Fruit fly (Drosophila melanogaster) whole organism, adult: ENCODE results near the gene Bsg.

ENCODE experiments used
- CG11617 ChIP-seq: fragments of 200-800 bp; sonication (Bioruptor generic); optimal IDR thresholded peaks from 2 replicates; lab custom pipeline; 2017; ENCODE audit warnings: mild to moderate bottlenecking, missing biosample characterization, missing genetic modification reagents, missing genetic modification characterization
- CG12768 ChIP-seq: fragments of 200-800 bp; sonication (Bioruptor generic); optimal IDR thresholded peaks from 2 replicates; lab custom pipeline; 2017; ENCODE audit warnings: missing biosample characterization, missing genetic modification characterization, mild to moderate bottlenecking, moderate library complexity, missing genetic modification reagents
- CG14711 ChIP-seq: fragments of 200-800 bp; sonication (Bioruptor generic); optimal IDR thresholded peaks from 2 replicates; lab custom pipeline; 2018; ENCODE audit warnings: missing biosample characterization, mild to moderate bottlenecking, missing genetic modification characterization, moderate library complexity
- CG1620 ChIP-seq: fragments of 200-800 bp; sonication (Bioruptor generic); optimal IDR thresholded peaks from 2 replicates; lab custom pipeline; 2016; ENCODE audit warnings: missing biosample characterization, missing genetic modification characterization
- CG33017 ChIP-seq: fragments of 200-800 bp; sonication (Bioruptor generic); optimal IDR thresholded peaks from 2 replicates; lab custom pipeline; 2018; ENCODE audit warnings: missing biosample characterization, mild to moderate bottlenecking, missing genetic modification characterization, moderate library complexity
- CG5204 ChIP-seq: fragments of 200-800 bp; sonication (Bioruptor generic); optimal IDR thresholded peaks from 2 replicates; lab custom pipeline; 2016; ENCODE audit warnings: missing biosample characterization, missing genetic modification characterization
- CG7045 ChIP-seq: fragments of 200-800 bp; sonication (Bioruptor generic); optimal IDR thresholded peaks from 2 replicates; lab custom pipeline; 2017; ENCODE audit warnings: missing biosample characterization, mild to moderate bottlenecking, missing genetic modification characterization
- CG7101 ChIP-seq: fragments of 200-800 bp; sonication (Bioruptor generic); optimal IDR thresholded peaks from 2 replicates; lab custom pipeline; 2018; ENCODE audit warnings: missing biosample characterization, mild to moderate bottlenecking, missing genetic modification characterization, moderate library complexity
- Clk ChIP-seq: fragments of 200-800 bp; sonication (Bioruptor generic); optimal IDR thresholded peaks from 2 replicates; lab custom pipeline; 2017; ENCODE audit warnings: missing biosample characterization, missing genetic modification characterization
- Crg-1 ChIP-seq: fragments of 200-800 bp; sonication (Bioruptor generic); optimal IDR thresholded peaks from 2 replicates; lab custom pipeline; 2016; ENCODE audit warnings: missing biosample characterization, missing genetic modification characterization
- Hr96 ChIP-seq: fragments of 200-800 bp; sonication (Bioruptor generic); optimal IDR thresholded peaks from 2 replicates; lab custom pipeline; 2016; ENCODE audit warnings: missing biosample characterization, missing genetic modification characterization
- Mnt ChIP-seq: fragments of 200-800 bp; sonication (Bioruptor generic); optimal IDR thresholded peaks from 2 replicates; lab custom pipeline; 2016; ENCODE audit warnings: missing biosample characterization, mild to moderate bottlenecking, missing genetic modification characterization
- bab1 ChIP-seq: fragments of 200-800 bp; sonication (Bioruptor generic); optimal IDR thresholded peaks from 3 replicates; lab custom pipeline; 2019; ENCODE audit warnings: missing biosample characterization, mild to moderate bottlenecking, missing genetic modification characterization, moderate library complexity
- cic ChIP-seq: fragments of 200-800 bp; sonication (Bioruptor generic); optimal IDR thresholded peaks from 2 replicates; lab custom pipeline; 2017; ENCODE audit warnings: missing biosample characterization, mild to moderate bottlenecking, missing genetic modification characterization, moderate library complexity
- cnc ChIP-seq, 2 experiments: fragments of >200 bp; optimal IDR thresholded peaks; 2 replicates each; lab custom pipeline; 2017
- kay ChIP-seq: fragments of 200-800 bp; sonication (Bioruptor generic); peaks from one replicate; lab custom pipeline; 2016; ENCODE audit warnings: missing biosample characterization, missing genetic modification characterization, borderline replicate concordance
- ovo ChIP-seq: fragments of 200-800 bp; sonication (Bioruptor generic); optimal IDR thresholded peaks from 2 replicates; lab custom pipeline; 2016; ENCODE audit warnings: missing biosample characterization, missing genetic modification characterization
- pad ChIP-seq: fragments of 200-800 bp; sonication (Bioruptor generic); optimal IDR thresholded peaks from 3 replicates; lab custom pipeline; 2017; ENCODE audit warnings: missing biosample characterization, missing genetic modification characterization, mild to moderate bottlenecking, moderate library complexity, missing genetic modification reagents
- tj ChIP-seq: fragments of 200-800 bp; sonication (Bioruptor generic); optimal IDR thresholded peaks from 3 replicates; lab custom pipeline; 2017; ENCODE audit warnings: missing biosample characterization, mild to moderate bottlenecking, missing genetic modification characterization, moderate library complexity
- toe ChIP-seq: fragments of 200-800 bp; sonication (Bioruptor generic); optimal IDR thresholded peaks from 2 replicates; lab custom pipeline; 2016; ENCODE audit warnings: missing biosample characterization, missing genetic modification characterization

Bsg gene

DNA sequence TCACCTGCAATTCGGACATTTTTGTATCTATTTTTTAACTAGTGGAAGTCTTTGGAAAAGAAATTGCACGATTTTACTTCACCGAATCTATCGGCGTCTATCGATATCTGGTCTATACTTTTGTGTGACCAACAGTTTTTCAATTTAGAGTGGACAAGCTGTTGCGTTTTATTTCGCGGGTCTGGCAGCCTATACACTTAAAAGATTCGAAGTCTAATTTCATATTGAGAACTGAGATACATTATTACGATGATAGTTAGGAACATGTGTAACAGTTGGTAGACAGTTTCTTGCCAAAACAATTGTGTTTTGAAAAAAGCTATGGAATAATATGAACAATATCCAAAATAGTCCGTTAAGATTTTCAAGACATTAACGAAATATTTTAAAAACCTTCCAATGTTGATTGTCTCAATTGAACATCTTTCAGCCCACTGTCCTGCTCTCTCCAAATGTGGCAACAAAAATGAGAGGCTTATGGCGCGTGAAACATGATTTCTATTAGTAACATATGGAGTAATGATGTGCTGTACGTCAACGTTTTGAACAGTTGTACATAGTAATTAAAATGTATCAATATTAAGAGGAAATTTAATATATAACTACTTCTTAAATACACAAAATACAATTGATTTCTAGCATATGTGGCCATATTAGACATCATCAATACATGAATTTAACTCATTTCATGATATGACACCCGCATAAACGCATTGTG lies 79.2 kb downstream of the Bsg start, which contains the start of gene Acbp1:
Acbp1 (minus strand) TSS at position 146 of the 718 bp plus-strand sequence.
- TF ChIP-seq ovo (GFP tag; lab: Kevin White, UChicago) (peak; percentile 88), cnc (optimal IDR thresholded peaks at IDR 0.05; lab: Kevin White, UChicago) (no peak), tj (GFP tag; lab: Kevin White, UChicago) (peak; percentile 90), Clk (GFP tag; lab: Kevin White, UChicago) (peak; percentile 95), CG11617 (GFP tag; lab: Kevin White, UChicago) (peak; percentile 100), CG7045 (GFP tag; lab: Kevin White, UChicago) (peak; percentile 98), Crg-1 (GFP tag; lab: Kevin White, UChicago) (peak; percentile 87), Hr96 (GFP tag; lab: Kevin White, UChicago) (peak; percentile 95), cic (GFP tag; lab: Kevin White, UChicago) (peak; percentile 91), toe (peak; percentile 97), bab1 (GFP tag; lab: Kevin White, UChicago) (peak; percentile 99), CG12768 (GFP tag; lab: Kevin White, UChicago) (peak; percentile 98), CG7101 (tag; lab: Kevin White, UChicago) (peak; percentile 97), CG33017 (peak; percentile 99), Mnt (GFP tag; lab: Kevin White, UChicago) (peak; percentile 92), CG5204 (GFP tag; lab: Kevin White, UChicago) (peak; percentile 95), CG1620 (GFP tag; lab: Kevin White, UChicago) (peak; percentile 85), CG14711 (tag; lab: Kevin White, UChicago) (peak; percentile 92), pad (GFP tag; lab: Kevin White, UChicago) (peak; percentile 87), kay (GFP tag; lab: Kevin White, UChicago) (peak; percentile 92)

DNA sequence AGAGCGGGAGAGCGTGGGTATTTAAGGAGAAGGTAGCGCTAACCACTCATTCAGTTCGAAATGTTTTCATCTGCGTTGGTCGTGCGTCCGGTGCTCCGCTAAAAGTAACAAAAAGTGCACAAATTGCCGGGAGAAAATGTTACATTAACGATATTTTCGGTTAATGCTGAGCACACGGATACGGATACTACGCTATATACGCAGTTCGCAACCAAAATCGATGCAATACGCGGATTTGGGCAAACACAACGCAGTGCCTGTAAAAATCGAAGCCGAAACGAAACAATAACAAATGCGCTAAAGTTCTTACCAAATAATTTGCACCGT lies 79.8 kb downstream of the Bsg start, which contains the start of gene Piezo:
Piezo (plus strand) TSS at position 49 of the 327 bp plus-strand sequence.
- TF ChIP-seq Mnt (GFP tag; lab: Kevin White, UChicago) = peak; percentile 61
- no peak for TF ChIP-seq bab1 (GFP tag; lab: Kevin White, UChicago)
- TF ChIP-seq tj (GFP tag; lab: Kevin White, UChicago) = peak; percentile 65
- TF ChIP-seq cic (GFP tag; lab: Kevin White, UChicago) = peak; percentile 5
- no peak for TF ChIP-seq CG7045 (GFP tag; lab: Kevin White, UChicago)

DNA sequence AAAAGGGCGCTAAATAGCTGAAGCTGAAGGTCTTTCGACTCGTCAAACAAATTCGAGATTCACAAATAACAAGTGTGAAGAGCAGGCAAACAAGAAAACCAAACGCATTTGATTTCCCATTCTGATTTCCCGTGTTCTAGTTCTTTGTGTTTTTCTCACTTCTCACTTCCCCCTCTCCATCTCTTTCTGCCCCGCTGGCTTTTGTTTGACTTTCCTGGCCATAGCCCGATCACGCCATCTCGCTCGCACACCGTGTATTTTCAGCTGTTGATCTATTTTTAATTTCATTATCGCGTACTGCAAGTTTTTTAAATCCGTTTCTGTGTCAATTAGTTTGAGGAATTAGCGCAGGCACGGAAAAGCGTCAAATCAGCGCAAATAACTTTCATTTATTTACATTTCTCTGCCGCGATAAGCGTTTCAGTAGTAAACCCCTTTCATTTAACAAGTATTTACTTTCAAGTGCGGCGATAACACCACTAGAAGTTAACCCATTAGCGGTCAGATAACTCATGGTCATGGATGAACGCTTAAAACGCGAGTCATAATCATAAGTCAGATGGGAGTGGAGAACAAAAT lies 80.5 kb downstream of the Bsg start:
- TF ChIP-seq pad (GFP tag; lab: Kevin White, UChicago) (peak; percentile 25), kay (GFP tag; lab: Kevin White, UChicago) (no peak), bab1 (GFP tag; lab: Kevin White, UChicago) (peak; percentile 33), cic (GFP tag; lab: Kevin White, UChicago) (peak; percentile 88), CG7101 (tag; lab: Kevin White, UChicago) (peak; percentile 38), Mnt (GFP tag; lab: Kevin White, UChicago) (peak; percentile 40), CG11617 (GFP tag; lab: Kevin White, UChicago) (peak; percentile 51), CG7045 (GFP tag; lab: Kevin White, UChicago) (peak; percentile 70), ovo (GFP tag; lab: Kevin White, UChicago) (no peak), cnc (optimal IDR thresholded peaks at IDR 0.05; lab: Kevin White, UChicago) (no peak), CG33017 (peak; percentile 61), CG14711 (tag; lab: Kevin White, UChicago) (no peak), Crg-1 (GFP tag; lab: Kevin White, UChicago) (peak; percentile 43), toe (peak; percentile 43), CG12768 (GFP tag; lab: Kevin White, UChicago) (peak; percentile 78), CG1620 (GFP tag; lab: Kevin White, UChicago) (no peak), Hr96 (GFP tag; lab: Kevin White, UChicago) (peak; percentile 34), Clk (GFP tag; lab: Kevin White, UChicago) (no peak), tj (GFP tag; lab: Kevin White, UChicago) (peak; percentile 58), CG5204 (GFP tag; lab: Kevin White, UChicago) (peak; percentile 33)

dm6 chr2L:8164219-8164618 lies 81.0 kb downstream of the Bsg start:
- peak; percentile 24 for TF ChIP-seq kay (GFP tag; lab: Kevin White, UChicago)
- TF ChIP-seq CG33017 = no peak
- no peak for TF ChIP-seq ovo (GFP tag; lab: Kevin White, UChicago)
- TF ChIP-seq pad (GFP tag; lab: Kevin White, UChicago) = no peak
